Worm (Caenorhabditis elegans): ENCODE measurements around the gene set-9.

ce11 chrIV:4269308-4269707 is 38.4 kb upstream of the set-9 start, which contains the start of gene F36A4.3:
- no peak for TF ChIP-seq him-1 (tag; optimal IDR thresholded peaks at IDR 0.05)
- no peak for TF ChIP-seq W03F9.2 (tag; optimal IDR thresholded peaks at IDR 0.05)

Measured in whole organism, L4/young adult.